Worm (Caenorhabditis elegans) whole organism, mixed stage, embryonic: Measurements from ENCODE around the gene H14E04.3.

ENCODE experiments used
- ces-1 ChIP-seq: fragments of 150-350 bp; optimal IDR thresholded peaks from 2 replicates; lab custom pipeline; 2014; ENCODE audit warnings: missing biosample characterization, missing genetic modification reagents, missing genetic modification characterization
- cnd-1 ChIP-seq: fragments of 200-800 bp; sonication (Bioruptor generic); optimal IDR thresholded peaks from 2 replicates; lab custom pipeline; 2018; ENCODE audit warnings: mild to moderate bottlenecking, missing genetic modification characterization, missing compliant biosample characterization
- elt-1 ChIP-seq: sonication (generic microtip); optimal IDR thresholded peaks from 2 replicates; lab custom pipeline; 2017; ENCODE audit warnings: missing genetic modification characterization, mild to moderate bottlenecking, missing compliant biosample characterization, antibody characterized with exemption, moderate library complexity, borderline replicate concordance; ENCODE audit not compliant: insufficient read depth
- flh-1 ChIP-seq: fragments of 200-800 bp; sonication (Bioruptor generic); optimal IDR thresholded peaks from 2 replicates; lab custom pipeline; 2018; ENCODE audit warnings: mild to moderate bottlenecking, missing genetic modification characterization, moderate library complexity, missing compliant biosample characterization
- lin-13 ChIP-seq: fragments of 150-350 bp; optimal IDR thresholded peaks from 2 replicates; lab custom pipeline; 2014; ENCODE audit warnings: missing biosample characterization, missing genetic modification characterization
- mep-1 ChIP-seq: fragments of 150-350 bp; optimal IDR thresholded peaks from 2 replicates; lab custom pipeline; 2017; ENCODE audit warnings: missing biosample characterization, missing genetic modification reagents, missing genetic modification characterization, inconsistent platforms
- nhr-237 ChIP-seq: fragments of 150-350 bp; optimal IDR thresholded peaks from 2 replicates; lab custom pipeline; 2014; ENCODE audit warnings: missing biosample characterization, missing genetic modification characterization
- snpc-4 ChIP-seq: fragments of 150-350 bp; optimal IDR thresholded peaks from 2 replicates; lab custom pipeline; 2014; ENCODE audit warnings: missing biosample characterization, missing genetic modification characterization
- unc-62 ChIP-seq: fragments of 150-350 bp; optimal IDR thresholded peaks from 2 replicates; lab custom pipeline; 2014; ENCODE audit warnings: missing biosample characterization, missing genetic modification reagents, missing genetic modification characterization
- zip-8 ChIP-seq: fragments of 150-350 bp; optimal IDR thresholded peaks from 2 replicates; lab custom pipeline; 2014; ENCODE audit warnings: missing biosample characterization, missing genetic modification characterization
- ztf-11 ChIP-seq: fragments of 150-350 bp; optimal IDR thresholded peaks from 2 replicates; lab custom pipeline; 2014; ENCODE audit warnings: missing biosample characterization, missing genetic modification characterization

ce11 chrIII:2421226-2421625, 34.8 kb upstream of the H14E04.3 start:
- TF ChIP-seq lin-13 (tag; lab: Kevin White, UChicago) (no peak), ztf-11 (tag; lab: Kevin White, UChicago) (no peak), elt-1 (tag; lab: Kevin White, UChicago) (no peak), mep-1 (no peak), unc-62 (GFP tag; lab: Kevin White, UChicago) (no peak), cnd-1 (tag; lab: Kevin White, UChicago) (no peak), snpc-4 (tag; lab: Kevin White, UChicago) (no peak), zip-8 (tag; lab: Kevin White, UChicago) (no peak), flh-1 (no peak), nhr-237 (tag; lab: Kevin White, UChicago) (no peak), ces-1 (no peak)
